Fruit fly (Drosophila melanogaster) whole organism, adult: Measurements from ENCODE around the gene CG14282.
A peak's percentile ranks its signal among the peaks of the same experiment; 100 is the strongest.

ENCODE experiments used
- CG12768 ChIP-seq: fragments of 200-800 bp; sonication (Bioruptor generic); optimal IDR thresholded peaks from 2 replicates; lab custom pipeline; 2017; ENCODE audit warnings: missing biosample characterization, missing genetic modification characterization, mild to moderate bottlenecking, moderate library complexity, missing genetic modification reagents
- CG7101 ChIP-seq: fragments of 200-800 bp; sonication (Bioruptor generic); optimal IDR thresholded peaks from 2 replicates; lab custom pipeline; 2018; ENCODE audit warnings: missing biosample characterization, mild to moderate bottlenecking, missing genetic modification characterization, moderate library complexity
- bab1 ChIP-seq: fragments of 200-800 bp; sonication (Bioruptor generic); optimal IDR thresholded peaks from 3 replicates; lab custom pipeline; 2019; ENCODE audit warnings: missing biosample characterization, mild to moderate bottlenecking, missing genetic modification characterization, moderate library complexity
- cic ChIP-seq: fragments of 200-800 bp; sonication (Bioruptor generic); optimal IDR thresholded peaks from 2 replicates; lab custom pipeline; 2017; ENCODE audit warnings: missing biosample characterization, mild to moderate bottlenecking, missing genetic modification characterization, moderate library complexity
- cnc ChIP-seq, 2 experiments: fragments of >200 bp; optimal IDR thresholded peaks; 2 replicates each; lab custom pipeline; 2017
- kay ChIP-seq: fragments of 200-800 bp; sonication (Bioruptor generic); peaks from one replicate; lab custom pipeline; 2016; ENCODE audit warnings: missing biosample characterization, missing genetic modification characterization, borderline replicate concordance
- ovo ChIP-seq: fragments of 200-800 bp; sonication (Bioruptor generic); optimal IDR thresholded peaks from 2 replicates; lab custom pipeline; 2016; ENCODE audit warnings: missing biosample characterization, missing genetic modification characterization
- pad ChIP-seq: fragments of 200-800 bp; sonication (Bioruptor generic); optimal IDR thresholded peaks from 3 replicates; lab custom pipeline; 2017; ENCODE audit warnings: missing biosample characterization, missing genetic modification characterization, mild to moderate bottlenecking, moderate library complexity, missing genetic modification reagents
- tj ChIP-seq: fragments of 200-800 bp; sonication (Bioruptor generic); optimal IDR thresholded peaks from 3 replicates; lab custom pipeline; 2017; ENCODE audit warnings: missing biosample characterization, mild to moderate bottlenecking, missing genetic modification characterization, moderate library complexity
- toe ChIP-seq: fragments of 200-800 bp; sonication (Bioruptor generic); optimal IDR thresholded peaks from 2 replicates; lab custom pipeline; 2016; ENCODE audit warnings: missing biosample characterization, missing genetic modification characterization

- TF ChIP-seq bab1 (GFP tag; lab: Kevin White, UChicago) (no peak), pad (GFP tag; lab: Kevin White, UChicago) (no peak), cnc (optimal IDR thresholded peaks at IDR 0.05; lab: Kevin White, UChicago) (no peak), cic (GFP tag; lab: Kevin White, UChicago) (no peak), kay (peak; percentile 26), CG7101 (tag; lab: Kevin White, UChicago) (no peak), tj (GFP tag; lab: Kevin White, UChicago) (no peak), CG12768 (no peak), toe (GFP tag; lab: Kevin White, UChicago) (no peak), ovo (GFP tag; lab: Kevin White, UChicago) (no peak)
Measured at dm6 chr3R:19164873-19165456, 11.8 kb upstream of the CG14282 start.
